Worm (Caenorhabditis elegans) whole organism, L4 larva: ENCODE measurements around the gene Y55F3BR.6.
A peak's percentile ranks its signal among the peaks of the same experiment; 100 is the strongest.

ENCODE experiments used
- Y48G9A.11 ChIP-seq: fragments of 200-800 bp; sonication (Bioruptor generic); IDR thresholded peaks from 2 replicates; pipeline ENCODE4 v1.3.6; 2022; ENCODE audit warnings: missing genetic modification reagents, missing genetic modification characterization, missing compliant biosample characterization
- ZK546.5 ChIP-seq, 2 experiments: sonication (generic microtip); optimal IDR thresholded peaks; 2 replicates each; lab custom pipeline; 2017; ENCODE audit warnings: missing biosample characterization in 2 of 2, missing genetic modification characterization in 2 of 2
- ceh-82 ChIP-seq: sonication (generic microtip); optimal IDR thresholded peaks from 2 replicates; lab custom pipeline; 2017; ENCODE audit warnings: missing biosample characterization, missing genetic modification characterization
- dmd-6 ChIP-seq: fragments of 200-800 bp; sonication (Bioruptor generic); IDR thresholded peaks from 2 replicates; pipeline ENCODE4 v1.3.6; 2022; ENCODE audit warnings: missing genetic modification reagents, missing genetic modification characterization, missing compliant biosample characterization
- mdl-1 ChIP-seq, 2 experiments: fragments of 150-350 bp in 1 of 2; sonication (generic microtip) in 1 of 2; optimal IDR thresholded peaks; 2 replicates each; lab custom pipeline; 2014 to 2017; ENCODE audit warnings: missing biosample characterization in 2 of 2, missing genetic modification characterization in 2 of 2
- mep-1 ChIP-seq: fragments of 150-350 bp; sonication (generic microtip); optimal IDR thresholded peaks from 3 replicates; lab custom pipeline; 2014; ENCODE audit warnings: missing biosample characterization, missing genetic modification characterization
- pha-4 ChIP-seq, 2 experiments: fragments of 150-350 bp in 1 of 2; fragments of 200-800 bp in 1 of 2; sonication (Bioruptor generic) in 1 of 2; IDR thresholded peaks in 1 of 2; optimal IDR thresholded peaks in 1 of 2; 2 replicates each; pipeline versions ENCODE4 v1.3.6 to Lab custom; 2014 to 2022; ENCODE audit warnings: missing genetic modification characterization in 2 of 2, missing genetic modification reagents in 2 of 2, missing biosample characterization in 1 of 2, missing compliant biosample characterization in 1 of 2
- spr-1 ChIP-seq: sonication (generic microtip); optimal IDR thresholded peaks from 2 replicates; lab custom pipeline; 2016; ENCODE audit warnings: mild to moderate bottlenecking, missing genetic modification characterization, missing compliant biosample characterization
- unc-130 ChIP-seq: sonication (generic microtip); optimal IDR thresholded peaks from 2 replicates; lab custom pipeline; 2016; ENCODE audit warnings: missing genetic modification reagents, missing genetic modification characterization, missing compliant biosample characterization

DNA sequence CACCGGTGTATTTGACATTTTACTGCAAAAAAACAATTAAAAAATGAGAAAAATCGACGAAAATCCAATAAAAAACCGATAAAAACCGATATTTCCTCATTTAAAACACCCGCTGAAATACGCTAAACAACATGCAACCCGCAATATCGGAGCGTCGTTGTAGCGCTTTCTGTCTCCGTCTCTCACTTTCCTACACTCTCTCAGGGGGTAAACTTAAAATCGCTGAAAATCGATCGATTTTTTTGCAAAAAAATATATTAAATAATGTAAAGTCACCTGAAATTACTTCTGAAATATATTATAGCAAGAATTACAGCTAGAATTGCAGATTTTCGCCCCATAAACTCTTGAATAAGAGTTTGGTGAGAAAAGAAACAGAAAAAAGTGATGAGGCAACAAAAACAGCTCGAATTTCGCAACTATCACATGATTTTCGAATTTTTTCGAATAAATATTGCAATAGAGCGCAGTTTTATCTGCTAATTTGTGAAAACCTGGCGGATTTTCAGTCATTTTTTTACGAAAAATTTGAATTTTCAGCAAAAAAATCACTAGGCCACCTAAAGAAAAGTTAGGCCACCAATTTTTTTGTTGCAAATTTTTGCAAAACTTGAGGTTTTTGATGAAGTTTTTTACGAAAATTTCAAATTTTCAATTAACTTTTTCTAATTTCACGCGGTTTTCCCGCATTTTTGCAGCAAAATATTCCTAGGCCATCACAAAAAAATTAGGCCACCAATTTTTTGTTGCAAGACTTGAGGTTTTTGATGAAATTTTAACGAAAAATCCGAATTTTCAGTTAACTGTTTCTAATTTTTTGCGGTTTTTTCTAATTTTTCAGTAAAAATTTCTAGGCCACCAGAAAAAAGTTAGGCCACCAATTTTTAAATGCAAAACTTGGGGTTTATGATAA is 12.7 kb upstream of the Y55F3BR.6 start, which contains the start of the genes lem-4 and Y55F3BR.11:
- peak; percentile 96 for TF ChIP-seq Y48G9A.11 (GFP tag; lab: Robert Waterston, UW)
- peak; percentile 35 for TF ChIP-seq mep-1
- no peak for TF ChIP-seq ZK546.5 (tag; optimal IDR thresholded peaks at IDR 0.05; lab: Kevin White, UChicago)
- no peak for TF ChIP-seq mdl-1 (tag; optimal IDR thresholded peaks at IDR 0.05; lab: Kevin White, UChicago)
- TF ChIP-seq ceh-82 (tag; lab: Kevin White, UChicago) = no peak
- TF ChIP-seq unc-130 = no peak
- TF ChIP-seq pha-4 (GFP tag; IDR thresholded peaks at IDR 0.05; lab: Robert Waterston, UW) = no peak
- no peak for TF ChIP-seq pha-4 (tag; optimal IDR thresholded peaks at IDR 0.05; lab: Kevin White, UChicago)
- TF ChIP-seq spr-1 (tag; lab: Kevin White, UChicago) = no peak
- no peak for TF ChIP-seq dmd-6 (GFP tag; lab: Robert Waterston, UW)
